Fruit fly (Drosophila melanogaster) Kc167 (cell line): ENCODE results near the gene Pdp1.

ENCODE experiments used
- Myc ChIP-seq: fragments of >200 bp; optimal IDR thresholded peaks from 2 replicates; lab custom pipeline; 2017; ENCODE audit warnings: missing external identifiers
- Sin3A ChIP-seq: fragments of >200 bp; optimal IDR thresholded peaks from 2 replicates; lab custom pipeline; 2018; ENCODE audit warnings: missing external identifiers
- psq ChIP-seq: fragments of >200 bp; optimal IDR thresholded peaks from 2 replicates; lab custom pipeline; 2017; ENCODE audit warnings: missing external identifiers

DNA sequence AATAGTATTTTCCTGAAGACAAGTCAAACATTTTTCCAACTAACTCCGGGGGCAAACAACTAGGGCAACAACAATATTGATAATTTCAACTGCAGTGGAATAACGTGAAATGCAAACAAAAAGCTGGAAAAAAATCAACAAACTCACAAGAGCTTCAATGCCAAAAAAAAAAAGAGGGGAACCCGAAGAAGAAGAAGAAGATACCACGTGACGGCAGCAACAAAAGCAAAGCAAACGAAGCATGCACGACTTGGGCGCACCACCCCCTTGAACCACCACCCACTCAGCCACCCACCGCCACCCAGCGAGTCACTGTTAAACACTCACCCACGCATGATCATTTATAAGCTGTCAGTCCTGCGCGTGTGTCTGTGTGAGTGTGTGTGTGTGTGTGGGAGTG is 7.4 kb downstream of the Pdp1 start:
- TF ChIP-seq psq (lab: Kevin White, UChicago) (no peak), Sin3A (lab: Kevin White, UChicago) (no peak), Myc (lab: Kevin White, UChicago) (no peak)
